Worm (Caenorhabditis elegans): ENCODE measurements around the gene F15A8.1.

DNA sequence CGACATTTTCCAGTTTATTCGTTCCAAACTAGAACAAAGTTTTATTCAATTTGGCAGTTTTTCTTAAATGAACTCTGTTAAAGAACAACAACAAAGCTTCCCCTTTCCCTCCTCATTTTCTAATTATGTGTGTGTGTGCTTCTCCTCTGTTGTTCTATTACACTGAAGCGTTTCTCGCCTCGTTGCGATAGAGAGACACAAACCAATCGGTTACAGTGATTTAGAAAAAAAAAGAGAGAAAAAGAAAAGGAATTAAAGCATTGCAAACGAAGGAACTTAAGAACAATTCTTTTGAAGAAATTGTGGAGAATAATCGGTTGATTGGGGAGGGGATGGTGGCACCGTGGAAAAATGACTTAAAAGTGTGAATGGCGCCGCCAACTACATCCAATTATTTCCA, 3.2 kb upstream of the F15A8.1 start, which contains the start of gene cest-26:
- TF ChIP-seq nhr-237 (tag; optimal IDR thresholded peaks at IDR 0.05) = no peak
- TF ChIP-seq Y55F3AM.14 (GFP tag; optimal IDR thresholded peaks at IDR 0.05) = no peak
- no peak for TF ChIP-seq nhr-11 (tag; optimal IDR thresholded peaks at IDR 0.05)
- TF ChIP-seq egl-27 (tag; optimal IDR thresholded peaks at IDR 0.05) = no peak
- TF ChIP-seq nhr-129 (tag; optimal IDR thresholded peaks at IDR 0.05) = no peak
- TF ChIP-seq lsy-2 (tag; optimal IDR thresholded peaks at IDR 0.05) = no peak
- no peak for TF ChIP-seq ceh-82 (tag; optimal IDR thresholded peaks at IDR 0.05)
- TF ChIP-seq unc-55 (GFP tag; optimal IDR thresholded peaks at IDR 0.05) = no peak
- no peak for TF ChIP-seq ceh-16 (tag; optimal IDR thresholded peaks at IDR 0.05)
- TF ChIP-seq nhr-25 (tag; optimal IDR thresholded peaks at IDR 0.05) = no peak
- no peak for TF ChIP-seq unc-39 (tag; optimal IDR thresholded peaks at IDR 0.05)
- TF ChIP-seq R02D3.7 (tag; optimal IDR thresholded peaks at IDR 0.05) = no peak

All from whole organism, L2 larva.